Worm (Caenorhabditis elegans): ENCODE measurements around the gene ubq-1.

ubq-1 gene

ce11 chrIII:5895913-5896312, 44.1 kb upstream of the ubq-1 start, which contains the start of gene pxl-1:
Gene pxl-1 (minus strand): TSS chrIII:5896013.
- no peak for TF ChIP-seq attf-4 (tag; optimal IDR thresholded peaks at IDR 0.05)
- no peak for TF ChIP-seq daf-12 (tag; optimal IDR thresholded peaks at IDR 0.05)
- TF ChIP-seq ZK337.2 (GFP tag; IDR thresholded peaks at IDR 0.05), result no peak
- TF ChIP-seq pha-4 (GFP tag; IDR thresholded peaks at IDR 0.05), result no peak
- no peak for TF ChIP-seq pha-4 (tag; optimal IDR thresholded peaks at IDR 0.05)
- TF ChIP-seq dmd-9 (GFP tag; IDR thresholded peaks at IDR 0.05), result no peak
- TF ChIP-seq skn-1 (tag; optimal IDR thresholded peaks at IDR 0.05), result no peak
- no peak for TF ChIP-seq ceh-82 (tag; optimal IDR thresholded peaks at IDR 0.05)
- TF ChIP-seq madf-9 (GFP tag; conservative IDR thresholded peaks at IDR 0.05), result no peak
- TF ChIP-seq nhr-77 (tag; optimal IDR thresholded peaks at IDR 0.05), result no peak
- no peak for TF ChIP-seq F37D6.2 (tag; optimal IDR thresholded peaks at IDR 0.05)
- no peak for TF ChIP-seq spr-1 (tag; optimal IDR thresholded peaks at IDR 0.05)
- no peak for TF ChIP-seq mdl-1 (tag; optimal IDR thresholded peaks at IDR 0.05)
- no peak for TF ChIP-seq T26A8.4 (GFP tag; IDR thresholded peaks at IDR 0.05)
- no peak for TF ChIP-seq jun-1 (tag; optimal IDR thresholded peaks at IDR 0.05)
- no peak for TF ChIP-seq ceh-32 (tag; optimal IDR thresholded peaks at IDR 0.05; ENCODE audit: poor library complexity)
- no peak for TF ChIP-seq aly-2 (tag; optimal IDR thresholded peaks at IDR 0.05)
- TF ChIP-seq ceh-28 (tag; optimal IDR thresholded peaks at IDR 0.05), result no peak
- TF ChIP-seq hlh-11 (tag; optimal IDR thresholded peaks at IDR 0.05), result no peak

- peak; percentile 15 for TF ChIP-seq mep-1 (tag; optimal IDR thresholded peaks at IDR 0.05)
- TF ChIP-seq spr-3 (GFP tag; optimal IDR thresholded peaks at IDR 0.05), result no peak
- peak; percentile 4 for TF ChIP-seq aha-1 (tag)
- TF ChIP-seq ZK546.5 (tag; optimal IDR thresholded peaks at IDR 0.05), result no peak
- TF ChIP-seq hlh-30 (tag; optimal IDR thresholded peaks at IDR 0.05; ENCODE audit: insufficient read depth), result no peak
Measured at ce11 chrIII:5897468-5897867, 42.6 kb upstream of the ubq-1 start.

ce11 chrIII:5898631-5899030, 41.4 kb upstream of the ubq-1 start:
- TF ChIP-seq daf-16 (GFP tag; optimal IDR thresholded peaks at IDR 0.05) (no peak), daf-16 (tag; optimal IDR thresholded peaks at IDR 0.05) (no peak), ceh-32 (tag; optimal IDR thresholded peaks at IDR 0.05; ENCODE audit: poor library complexity) (no peak), F44E2.7 (GFP tag; IDR thresholded peaks at IDR 0.05) (no peak), ceh-28 (tag; optimal IDR thresholded peaks at IDR 0.05) (no peak), D1046.2 (GFP tag; IDR thresholded peaks at IDR 0.05) (no peak), hlh-11 (tag; optimal IDR thresholded peaks at IDR 0.05) (peak; percentile 24), pqm-1 (tag; optimal IDR thresholded peaks at IDR 0.05) (no peak)

- no peak for TF ChIP-seq daf-19 (GFP tag; conservative IDR thresholded peaks at IDR 0.05)
- TF ChIP-seq lin-29 (GFP tag; IDR thresholded peaks at IDR 0.05), result no peak
- peak; percentile 96 for TF ChIP-seq nhr-6 (tag; optimal IDR thresholded peaks at IDR 0.05)
- no peak for TF ChIP-seq saeg-2 (GFP tag; IDR thresholded peaks at IDR 0.05)
- TF ChIP-seq zag-1 (tag; optimal IDR thresholded peaks at IDR 0.05), result no peak
- no peak for TF ChIP-seq egl-43 (GFP tag; IDR thresholded peaks at IDR 0.05)
- no peak for TF ChIP-seq ctbp-1 (GFP tag; IDR thresholded peaks at IDR 0.05)
- TF ChIP-seq hif-1 (tag; optimal IDR thresholded peaks at IDR 0.05), result no peak
- TF ChIP-seq lsy-2 (tag; optimal IDR thresholded peaks at IDR 0.05), result peak in 1 of 2 experiments; percentile 58
- TF ChIP-seq mdl-1 (tag; optimal IDR thresholded peaks at IDR 0.05), result no peak
- peak; percentile 23 for TF ChIP-seq hlh-11 (tag; optimal IDR thresholded peaks at IDR 0.05)
- TF ChIP-seq set-16 (GFP tag; IDR thresholded peaks at IDR 0.05), result no peak
- TF ChIP-seq madf-9 (GFP tag; conservative IDR thresholded peaks at IDR 0.05), result no peak
- TF ChIP-seq unc-62 (GFP tag; optimal IDR thresholded peaks at IDR 0.05 in 1 of 2), result no peak
- TF ChIP-seq unc-62 (tag; optimal IDR thresholded peaks at IDR 0.05), result no peak
- TF ChIP-seq pha-4 (GFP tag; IDR thresholded peaks at IDR 0.05), result no peak
- TF ChIP-seq pha-4 (tag; optimal IDR thresholded peaks at IDR 0.05), result peak; percentile 22
- TF ChIP-seq mep-1 (tag; optimal IDR thresholded peaks at IDR 0.05), result peak; percentile 44
- TF ChIP-seq nhr-102 (tag; optimal IDR thresholded peaks at IDR 0.05), result no peak
- TF ChIP-seq zfp-2 (tag; optimal IDR thresholded peaks at IDR 0.05), result no peak
- TF ChIP-seq daf-16 (GFP tag; optimal IDR thresholded peaks at IDR 0.05), result no peak
- peak; percentile 18 for TF ChIP-seq daf-16 (tag; optimal IDR thresholded peaks at IDR 0.05)
- TF ChIP-seq dve-1 (tag; optimal IDR thresholded peaks at IDR 0.05; ENCODE audit: insufficient read depth), result peak; percentile 52
- TF ChIP-seq nhr-28 (tag; optimal IDR thresholded peaks at IDR 0.05), result peak; percentile 10
- TF ChIP-seq nhr-76 (tag; optimal IDR thresholded peaks at IDR 0.05), result no peak
- no peak for TF ChIP-seq lin-15B (tag; optimal IDR thresholded peaks at IDR 0.05)
- TF ChIP-seq nhr-42 (GFP tag; IDR thresholded peaks at IDR 0.05), result no peak
Measured at ce11 chrIII:5900709-5901108, 39.3 kb upstream of the ubq-1 start.
